Worm (Caenorhabditis elegans) whole organism, young adult: ENCODE results near the gene sqv-3.

ENCODE experiments used
- B0035.1 ChIP-seq: sonication (generic microtip); optimal IDR thresholded peaks from 2 replicates; lab custom pipeline; 2016; ENCODE audit warnings: missing genetic modification characterization, mild to moderate bottlenecking, missing compliant biosample characterization, missing genotype, missing genetic modification reagents
- B0336.3 ChIP-seq: fragments of 200-800 bp; sonication (Bioruptor generic); IDR thresholded peaks from 2 replicates; pipeline ENCODE4 v1.3.6; 2022; ENCODE audit warnings: missing genetic modification characterization, missing compliant biosample characterization
- F33H1.4 ChIP-seq: fragments of 200-800 bp; sonication (Bioruptor generic); IDR thresholded peaks from 2 replicates; pipeline ENCODE4 v1.3.6; 2022; ENCODE audit warnings: missing genetic modification reagents, missing genetic modification characterization, missing compliant biosample characterization
- F52B5.7 ChIP-seq: sonication (generic microtip); optimal IDR thresholded peaks from 2 replicates; lab custom pipeline; 2016; ENCODE audit warnings: mild to moderate bottlenecking, missing genetic modification characterization, missing compliant biosample characterization
- F55B11.4 ChIP-seq: sonication (generic microtip); optimal IDR thresholded peaks from 2 replicates; lab custom pipeline; 2016; ENCODE audit warnings: missing compliant biosample characterization, missing genetic modification characterization, borderline replicate concordance; ENCODE audit not compliant: insufficient read depth
- F57A8.1 ChIP-seq: fragments of 200-800 bp; sonication (Bioruptor generic); optimal IDR thresholded peaks from 2 replicates; lab custom pipeline; 2018; ENCODE audit warnings: mild to moderate bottlenecking, missing genetic modification characterization, moderate library complexity, missing compliant biosample characterization
- K11D2.4 ChIP-seq: fragments of 200-800 bp; sonication (Bioruptor generic); IDR thresholded peaks from 2 replicates; pipeline ENCODE4 v1.3.6; 2022; ENCODE audit warnings: missing genetic modification reagents, missing genetic modification characterization, missing compliant biosample characterization
- T07F8.4 ChIP-seq: sonication (generic microtip); optimal IDR thresholded peaks from 2 replicates; lab custom pipeline; 2016; ENCODE audit warnings: mild to moderate bottlenecking, missing genetic modification characterization, moderate library complexity, missing compliant biosample characterization
- Y53G8AR.9 ChIP-seq: fragments of 200-800 bp; sonication (Bioruptor generic); conservative IDR thresholded peaks from 2 replicates; pipeline ENCODE4 v1.3.6; 2022; ENCODE audit warnings: missing genetic modification reagents, missing genetic modification characterization, missing compliant biosample characterization
- Y56A3A.18 ChIP-seq: fragments of 200-800 bp; sonication (Bioruptor generic); IDR thresholded peaks from 2 replicates; pipeline ENCODE4 v1.3.6; 2022; ENCODE audit warnings: missing genetic modification reagents, missing genetic modification characterization, missing compliant biosample characterization
- Y79H2A.3 ChIP-seq: fragments of 200-800 bp; sonication (Bioruptor generic); conservative IDR thresholded peaks from 2 replicates; pipeline ENCODE4 v1.3.6; 2022; ENCODE audit warnings: missing genetic modification reagents, missing genetic modification characterization, missing compliant biosample characterization
- ZK185.1 ChIP-seq: sonication (generic microtip); optimal IDR thresholded peaks from 2 replicates; lab custom pipeline; 2016; ENCODE audit warnings: mild to moderate bottlenecking, missing genetic modification characterization, missing compliant biosample characterization; ENCODE audit not compliant: poor library complexity, severe bottlenecking
- akir-1 ChIP-seq: fragments of 200-800 bp; sonication (Bioruptor generic); optimal IDR thresholded peaks from 2 replicates; lab custom pipeline; 2018; ENCODE audit warnings: mild to moderate bottlenecking, missing genetic modification characterization, moderate library complexity, missing compliant biosample characterization
- aptf-2 ChIP-seq: fragments of 200-800 bp; sonication (Bioruptor generic); conservative IDR thresholded peaks from 2 replicates; pipeline ENCODE4 v1.3.6; 2022; ENCODE audit warnings: missing genetic modification reagents, missing genetic modification characterization, missing compliant biosample characterization
- cebp-1 ChIP-seq, 2 experiments: fragments of 200-800 bp in 1 of 2; sonication (Bioruptor generic) in 1 of 2; sonication (generic microtip) in 1 of 2; IDR thresholded peaks in 1 of 2; optimal IDR thresholded peaks in 1 of 2; 2 replicates each; pipeline versions ENCODE4 v1.3.6 to Lab custom; 2017 to 2022; ENCODE audit warnings: missing compliant biosample characterization in 2 of 2, missing genetic modification characterization in 2 of 2, mild to moderate bottlenecking in 1 of 2, missing genetic modification reagents in 1 of 2, moderate library complexity in 1 of 2
- ceh-58 ChIP-seq: fragments of 200-800 bp; sonication (Bioruptor generic); IDR thresholded peaks from 2 replicates; pipeline ENCODE4 v1.3.6; 2022; ENCODE audit warnings: missing genetic modification characterization, missing compliant biosample characterization
- ceh-79 ChIP-seq: sonication (generic microtip); optimal IDR thresholded peaks from 2 replicates; lab custom pipeline; 2017; ENCODE audit warnings: mild to moderate bottlenecking, missing genetic modification characterization, missing compliant biosample characterization
- egrh-3 ChIP-seq: fragments of 200-800 bp; sonication (Bioruptor generic); IDR thresholded peaks from 2 replicates; pipeline ENCODE4 v1.3.6; 2022; ENCODE audit warnings: missing genetic modification reagents, missing genetic modification characterization, missing compliant biosample characterization
- ekl-4 ChIP-seq: fragments of 200-800 bp; sonication (Bioruptor generic); IDR thresholded peaks from 2 replicates; pipeline ENCODE4 v1.3.6; 2022; ENCODE audit warnings: missing genetic modification reagents, missing genetic modification characterization, missing compliant biosample characterization
- gei-17 ChIP-seq: fragments of 200-800 bp; sonication (Bioruptor generic); optimal IDR thresholded peaks from 2 replicates; lab custom pipeline; 2018; ENCODE audit warnings: mild to moderate bottlenecking, missing genetic modification characterization, missing compliant biosample characterization
- hlh-26 ChIP-seq: fragments of 200-800 bp; sonication (Bioruptor generic); conservative IDR thresholded peaks from 2 replicates; pipeline ENCODE4 v1.3.6; 2022; ENCODE audit warnings: missing genetic modification reagents, missing genetic modification characterization, missing compliant biosample characterization
- hmg-20 ChIP-seq: fragments of 200-800 bp; sonication (Bioruptor generic); IDR thresholded peaks from 2 replicates; pipeline ENCODE4 v1.3.6; 2022; ENCODE audit warnings: missing genetic modification reagents, missing genetic modification characterization, missing compliant biosample characterization
- hrde-1 ChIP-seq: sonication (generic microtip); optimal IDR thresholded peaks from 2 replicates; lab custom pipeline; 2016; ENCODE audit warnings: missing genetic modification characterization, mild to moderate bottlenecking, missing compliant biosample characterization, moderate library complexity, missing genotype, missing genetic modification reagents, borderline replicate concordance
- lag-1 ChIP-seq: fragments of 200-800 bp; sonication (Bioruptor generic); IDR thresholded peaks from 2 replicates; pipeline ENCODE4 v1.3.6; 2022; ENCODE audit warnings: missing genetic modification reagents, missing genetic modification characterization, missing compliant biosample characterization
- let-607 ChIP-seq, 2 experiments: fragments of 200-800 bp in 1 of 2; sonication (Bioruptor generic) in 1 of 2; sonication (generic microtip) in 1 of 2; optimal IDR thresholded peaks; 2 replicates each; lab custom pipeline; 2016 to 2018; ENCODE audit warnings: mild to moderate bottlenecking in 2 of 2, missing compliant biosample characterization in 2 of 2, missing genetic modification characterization in 2 of 2, moderate library complexity in 2 of 2, missing genotype in 1 of 2
- lin-26 ChIP-seq: fragments of 200-800 bp; sonication (Bioruptor generic); IDR thresholded peaks from 2 replicates; pipeline ENCODE4 v1.3.6; 2022; ENCODE audit warnings: missing genetic modification reagents, missing genetic modification characterization, missing compliant biosample characterization
- lin-40 ChIP-seq: sonication (generic microtip); optimal IDR thresholded peaks from 2 replicates; lab custom pipeline; 2016; ENCODE audit warnings: missing genetic modification characterization, mild to moderate bottlenecking, missing compliant biosample characterization, missing genotype, missing genetic modification reagents
- lir-1 ChIP-seq: fragments of 200-800 bp; sonication (Bioruptor generic); conservative IDR thresholded peaks from 2 replicates; pipeline ENCODE4 v1.3.6; 2022; ENCODE audit warnings: missing genetic modification reagents, missing genetic modification characterization, missing compliant biosample characterization
- lsy-27 ChIP-seq: sonication (generic microtip); optimal IDR thresholded peaks from 2 replicates; lab custom pipeline; 2017; ENCODE audit warnings: missing genetic modification characterization, mild to moderate bottlenecking, missing compliant biosample characterization, antibody characterized with exemption, missing genotype, borderline replicate concordance; ENCODE audit not compliant: insufficient read depth
- madf-10 ChIP-seq: sonication (generic microtip); optimal IDR thresholded peaks from 2 replicates; lab custom pipeline; 2016; ENCODE audit warnings: mild to moderate bottlenecking, missing genetic modification characterization, missing compliant biosample characterization
- madf-3 ChIP-seq: fragments of 200-800 bp; sonication (Bioruptor generic); IDR thresholded peaks from 2 replicates; pipeline ENCODE4 v1.3.6; 2022; ENCODE audit warnings: missing genetic modification reagents, missing genetic modification characterization, missing compliant biosample characterization
- mel-28 ChIP-seq: sonication (generic microtip); optimal IDR thresholded peaks from 2 replicates; lab custom pipeline; 2016; ENCODE audit warnings: borderline replicate concordance, mild to moderate bottlenecking, missing genetic modification characterization, missing compliant biosample characterization
- mxl-1 ChIP-seq: sonication (generic microtip); optimal IDR thresholded peaks from 2 replicates; lab custom pipeline; 2016; ENCODE audit warnings: missing genetic modification characterization, missing compliant biosample characterization
- nfya-1 ChIP-seq: sonication (generic microtip); optimal IDR thresholded peaks from 2 replicates; lab custom pipeline; 2017; ENCODE audit warnings: antibody characterized with exemption, missing compliant biosample characterization, missing genetic modification characterization, borderline replicate concordance; ENCODE audit not compliant: insufficient read depth
- nfyb-1 ChIP-seq: fragments of 200-800 bp; sonication (Bioruptor generic); IDR thresholded peaks from 2 replicates; pipeline ENCODE4 v1.3.6; 2022; ENCODE audit warnings: missing genetic modification reagents, missing genetic modification characterization, missing compliant biosample characterization
- nhr-179 ChIP-seq: sonication (generic microtip); optimal IDR thresholded peaks from 2 replicates; lab custom pipeline; 2016; ENCODE audit warnings: mild to moderate bottlenecking, missing genetic modification characterization, missing compliant biosample characterization
- nhr-27 ChIP-seq: fragments of 200-800 bp; sonication (Bioruptor generic); optimal IDR thresholded peaks from 2 replicates; lab custom pipeline; 2018; ENCODE audit warnings: mild to moderate bottlenecking, missing genetic modification characterization, moderate library complexity, missing compliant biosample characterization
- pha-4 ChIP-seq: fragments of 150-350 bp; sonication (generic microtip); optimal IDR thresholded peaks from 2 replicates; lab custom pipeline; 2014; ENCODE audit warnings: missing biosample characterization, missing genetic modification reagents, missing genetic modification characterization
- rpc-1 ChIP-seq, 2 experiments: fragments of 150-350 bp in 1 of 2; sonication (generic microtip) in 1 of 2; optimal IDR thresholded peaks; 2 replicates each; lab custom pipeline; 2014 to 2018; ENCODE audit warnings: missing biosample characterization in 1 of 2, missing genetic modification characterization in 1 of 2, missing genetic modification reagents in 1 of 2, missing genotype in 1 of 2
- snpc-1.1 ChIP-seq: sonication (generic microtip); optimal IDR thresholded peaks from 2 replicates; lab custom pipeline; 2017; ENCODE audit warnings: missing genetic modification characterization, mild to moderate bottlenecking, missing compliant biosample characterization, antibody characterized with exemption, moderate library complexity, missing genotype, missing genetic modification reagents; ENCODE audit not compliant: insufficient read depth
- snpc-1.3 ChIP-seq: sonication (generic microtip); optimal IDR thresholded peaks from 2 replicates; lab custom pipeline; 2017; ENCODE audit warnings: missing genetic modification characterization, mild to moderate bottlenecking, missing compliant biosample characterization, antibody characterized with exemption, moderate library complexity, missing genotype, missing genetic modification reagents; ENCODE audit not compliant: insufficient read depth
- snpc-4 ChIP-seq, 5 experiments: fragments of 150-350 bp in 1 of 5; sonication (generic microtip) in 4 of 5; optimal IDR thresholded peaks; 2 replicates each; lab custom pipeline; 2014 to 2018; ENCODE audit warnings: missing genetic modification characterization in 5 of 5, missing biosample characterization in 3 of 5, antibody characterized with exemption in 2 of 5, mild to moderate bottlenecking in 2 of 5, missing compliant biosample characterization in 2 of 5, missing genotype in 2 of 5, moderate library complexity in 2 of 5, missing genetic modification reagents in 1 of 5
- xnd-1 ChIP-seq: sonication (generic microtip); optimal IDR thresholded peaks from 2 replicates; lab custom pipeline; 2016; ENCODE audit warnings: missing genotype, missing genetic modification reagents, missing genetic modification characterization, missing compliant biosample characterization
- ztf-18 ChIP-seq: sonication (generic microtip); optimal IDR thresholded peaks from 2 replicates; lab custom pipeline; 2016; ENCODE audit warnings: missing genotype, mild to moderate bottlenecking, missing genetic modification characterization, missing compliant biosample characterization
- ztf-28 ChIP-seq: fragments of 200-800 bp; sonication (Bioruptor generic); IDR thresholded peaks from 2 replicates; pipeline ENCODE4 v1.3.6; 2022; ENCODE audit warnings: missing genetic modification reagents, missing genetic modification characterization, missing compliant biosample characterization

The sqv-3 gene

DNA sequence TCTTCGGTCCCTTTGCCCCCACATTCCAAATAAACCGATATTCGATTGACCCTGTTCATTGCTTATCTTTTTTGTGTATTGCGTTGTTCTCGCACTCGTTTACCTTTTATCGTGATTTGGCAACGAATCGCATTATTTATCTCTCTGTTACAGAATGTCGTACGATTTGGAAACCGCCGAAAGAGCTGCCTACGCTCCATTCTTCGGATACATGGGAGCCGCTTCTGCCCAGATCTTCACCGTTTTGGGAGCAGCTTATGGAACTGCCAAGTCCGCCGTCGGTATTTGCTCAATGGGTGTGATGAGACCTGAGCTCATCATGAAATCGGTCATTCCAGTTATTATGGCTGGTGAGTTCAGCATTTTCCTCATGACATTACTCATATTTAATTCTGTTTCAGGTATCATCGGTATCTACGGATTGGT lies 1.9 kb upstream of the sqv-3 start, which contains the start of gene vha-2 (continued):
- TF ChIP-seq T07F8.4 (tag; lab: Kevin White, UChicago), result no peak
- no peak for TF ChIP-seq pha-4
- no peak for TF ChIP-seq mel-28 (tag; lab: Kevin White, UChicago)
- TF ChIP-seq snpc-1.3 (tag; lab: Kevin White, UChicago), result no peak
- no peak for TF ChIP-seq K11D2.4 (GFP tag; lab: Robert Waterston, UW)
- no peak for TF ChIP-seq lin-40
- TF ChIP-seq hlh-26 (GFP tag; lab: Robert Waterston, UW), result no peak
- TF ChIP-seq ZK185.1 (tag; lab: Kevin White, UChicago), result peak; percentile 37
- TF ChIP-seq F55B11.4, result no peak
- no peak for TF ChIP-seq lsy-27 (tag; lab: Kevin White, UChicago)
- no peak for TF ChIP-seq nhr-27 (tag; lab: Kevin White, UChicago)
- TF ChIP-seq lin-26 (GFP tag; lab: Robert Waterston, UW), result no peak
- TF ChIP-seq F33H1.4 (GFP tag; lab: Robert Waterston, UW), result no peak; the same call in 1 of the 2 replicates
- no peak for TF ChIP-seq snpc-4 (GFP tag; optimal IDR thresholded peaks at IDR 0.05; lab: Kevin White, UChicago)
- TF ChIP-seq snpc-4 (tag; optimal IDR thresholded peaks at IDR 0.05; lab: Kevin White, UChicago), result peak in 1 of 4 experiments; percentile 29
- TF ChIP-seq Y53G8AR.9 (GFP tag; lab: Robert Waterston, UW), result peak; percentile 80
- peak; percentile 30 for TF ChIP-seq akir-1 (GFP tag; lab: Kevin White, UChicago)
- TF ChIP-seq ztf-28, result no peak
- peak; percentile 77 for TF ChIP-seq nfyb-1 (GFP tag; lab: Robert Waterston, UW)
- peak; percentile 92 for TF ChIP-seq B0336.3 (GFP tag; lab: Robert Waterston, UW)
- no peak for TF ChIP-seq F57A8.1 (GFP tag; lab: Kevin White, UChicago)
- TF ChIP-seq xnd-1 (tag; lab: Kevin White, UChicago), result no peak
- TF ChIP-seq lir-1 (GFP tag; lab: Robert Waterston, UW), result no peak
- TF ChIP-seq cebp-1 (GFP tag; IDR thresholded peaks at IDR 0.05; lab: Robert Waterston, UW), result no peak
- peak; percentile 42 for TF ChIP-seq cebp-1 (tag; optimal IDR thresholded peaks at IDR 0.05; lab: Kevin White, UChicago)
- TF ChIP-seq madf-10, result peak; percentile 23
- TF ChIP-seq nhr-179 (tag; lab: Kevin White, UChicago), result no peak
- peak; percentile 53 for TF ChIP-seq ceh-79
- TF ChIP-seq madf-3, result 0 out of 2 replicates have a peak, but pooled peaks have one; percentile 64
- no peak for TF ChIP-seq mxl-1 (tag; lab: Kevin White, UChicago)
- TF ChIP-seq B0035.1 (tag; lab: Kevin White, UChicago), result peak; percentile 55
- peak in 1 of 2 experiments; percentile 30 for TF ChIP-seq let-607 (tag; optimal IDR thresholded peaks at IDR 0.05; lab: Kevin White, UChicago)
- TF ChIP-seq Y79H2A.3 (GFP tag; lab: Robert Waterston, UW), result no peak
- TF ChIP-seq hmg-20 (GFP tag; lab: Robert Waterston, UW), result no peak
- no peak for TF ChIP-seq gei-17 (GFP tag; lab: Kevin White, UChicago)
- no peak for TF ChIP-seq egrh-3
- no peak for TF ChIP-seq rpc-1 (optimal IDR thresholded peaks at IDR 0.05; lab: Kevin White, UChicago)
- no peak for TF ChIP-seq rpc-1 (tag; optimal IDR thresholded peaks at IDR 0.05; lab: Kevin White, UChicago)
- TF ChIP-seq lag-1 (GFP tag; lab: Robert Waterston, UW), result no peak
- TF ChIP-seq ztf-18 (tag; lab: Kevin White, UChicago), result no peak
- TF ChIP-seq nfya-1 (tag; lab: Kevin White, UChicago), result no peak
- peak; percentile 79 for TF ChIP-seq hrde-1 (tag; lab: Kevin White, UChicago)
- TF ChIP-seq aptf-2 (GFP tag; lab: Robert Waterston, UW), result no peak
- peak; percentile 53 for TF ChIP-seq F52B5.7 (tag; lab: Kevin White, UChicago)
- 0 out of 2 replicates have a peak, but pooled peaks have one; percentile 9 for TF ChIP-seq Y56A3A.18 (GFP tag; lab: Robert Waterston, UW)
- peak; percentile 80 for TF ChIP-seq ekl-4
- TF ChIP-seq snpc-1.1 (tag; lab: Kevin White, UChicago), result no peak
- TF ChIP-seq ceh-58 (GFP tag; lab: Robert Waterston, UW), result no peak
